Comparison of ENCODE assay signal across 4 fruit fly cellular contexts in the genomic region with DNA sequence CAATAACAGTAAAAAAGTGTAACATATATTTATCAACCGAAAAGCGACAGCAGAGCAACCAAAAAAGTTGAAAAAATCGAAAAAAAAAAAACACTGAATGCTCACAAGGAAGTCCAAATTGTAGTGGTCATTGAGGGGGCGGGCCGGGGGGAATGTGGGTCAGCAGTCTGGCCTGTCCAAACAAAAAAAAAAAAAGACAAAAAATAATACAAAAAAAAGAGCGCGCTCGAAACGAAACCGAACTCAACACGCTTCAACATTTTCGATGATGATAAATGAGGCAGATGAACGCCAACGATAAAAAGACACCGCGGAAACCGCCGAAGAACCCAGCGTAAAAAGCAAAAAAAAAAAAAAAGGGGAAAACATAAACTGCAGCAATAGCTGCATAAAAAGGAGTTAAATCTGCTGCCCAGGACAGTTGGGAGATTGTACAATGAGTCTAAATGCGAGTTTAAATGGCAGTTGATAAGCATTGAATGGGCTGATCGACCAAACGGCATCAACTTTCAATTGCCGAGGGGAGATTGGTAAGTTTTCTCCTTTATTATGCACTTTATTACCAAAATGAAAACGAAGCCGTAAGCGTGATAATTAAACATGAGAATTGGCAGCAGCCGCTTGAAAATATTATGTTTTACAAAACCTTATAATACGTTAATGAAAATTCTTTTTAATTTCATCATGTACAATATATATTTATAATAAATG.
A peak's percentile ranks its signal among the peaks of the same experiment; 100 is the strongest.
TF ChIP-seq lines count a peak whose summit lies in the region.

No protein-coding gene starts in this region.

- TF ChIP-seq CTCF in whole organism, embryonic (GFP tag; optimal IDR thresholded peaks at IDR 0.05; lab: Kevin White, UChicago) = no peak

TF ChIP-seq in whole organism, embryonic, 481 proteins besides CTCF, POLR2A, EP300 and RAD21:
- TF ChIP-seq hkb (optimal IDR thresholded peaks at IDR 0.05; lab: Kevin White, UChicago) = peak; percentile 42
- no peak for TF ChIP-seq hkb (GFP tag; IDR thresholded peaks at IDR 0.05; lab: Robert Waterston, UW)
- peak; percentile 64 for TF ChIP-seq CG15601 (tag; optimal IDR thresholded peaks at IDR 0.05; lab: Kevin White, UChicago)
- TF ChIP-seq gt (GFP tag; IDR thresholded peaks at IDR 0.05; lab: Robert Waterston, UW) = no peak
- TF ChIP-seq Ets97D (GFP tag; optimal IDR thresholded peaks at IDR 0.05; lab: Kevin White, UChicago) = no peak
- TF ChIP-seq CG18476 (GFP tag; optimal IDR thresholded peaks at IDR 0.05; lab: Kevin White, UChicago) = peak; percentile 69
- peak; percentile 44; the same call in 1 of the 2 replicates for TF ChIP-seq CG32772 (GFP tag; IDR thresholded peaks at IDR 0.05; lab: Robert Waterston, UW)
- peak; percentile 58 for TF ChIP-seq sqz (GFP tag; optimal IDR thresholded peaks at IDR 0.05; lab: Kevin White, UChicago)
- 0 out of 2 replicates have a peak, but pooled peaks have one; percentile 26 for TF ChIP-seq crol (GFP tag; IDR thresholded peaks at IDR 0.05; lab: Robert Waterston, UW)
TF ChIP-seq in whole organism, embryonic: peak in this region for 6.

TF ChIP-seq in whole organism, prepupa, 60 proteins besides CTCF, POLR2A, EP300 and RAD21 (continues in another document):
- TF ChIP-seq CG34406 (GFP tag; optimal IDR thresholded peaks at IDR 0.05; lab: Kevin White, UChicago) (peak; percentile 57), CG8119 (GFP tag; IDR thresholded peaks at IDR 0.05; lab: Robert Waterston, UW) (peak; percentile 53; the same call in 2 of the 3 replicates), CG6854 (GFP tag; optimal IDR thresholded peaks at IDR 0.05; lab: Kevin White, UChicago) (peak; percentile 77), net (GFP tag; optimal IDR thresholded peaks at IDR 0.05; lab: Kevin White, UChicago) (peak; percentile 50), CG6163 (GFP tag; IDR thresholded peaks at IDR 0.05; lab: Robert Waterston, UW) (peak; percentile 69; the same call in 2 of the 3 replicates), Smox (GFP tag; optimal IDR thresholded peaks at IDR 0.05; lab: Kevin White, UChicago) (peak; percentile 25), CG6276 (GFP tag; optimal IDR thresholded peaks at IDR 0.05; lab: Kevin White, UChicago) (no peak), svp (GFP tag; lab: Kevin White, UChicago) (peak; percentile 78), Lpt (GFP tag; optimal IDR thresholded peaks at IDR 0.05; lab: Kevin White, UChicago) (no peak), CG15336 (GFP tag; IDR thresholded peaks at IDR 0.05; lab: Robert Waterston, UW) (peak; percentile 43), cyc (GFP tag; optimal IDR thresholded peaks at IDR 0.05; lab: Kevin White, UChicago) (no peak), CG6792 (GFP tag; optimal IDR thresholded peaks at IDR 0.05; lab: Kevin White, UChicago) (peak; percentile 17), topi (GFP tag; optimal IDR thresholded peaks at IDR 0.05; lab: Kevin White, UChicago) (peak; percentile 33), CG3919 (GFP tag; optimal IDR thresholded peaks at IDR 0.05; lab: Kevin White, UChicago) (peak; percentile 17), Met (GFP tag; optimal IDR thresholded peaks at IDR 0.05; lab: Kevin White, UChicago) (peak; percentile 41), pdm3 (GFP tag; optimal IDR thresholded peaks at IDR 0.05; lab: Kevin White, UChicago) (peak; percentile 31), dsx (GFP tag; optimal IDR thresholded peaks at IDR 0.05; lab: Kevin White, UChicago; ENCODE audit: poor library complexity, severe bottlenecking) (no peak), Eip78C (GFP tag; lab: Kevin White, UChicago) (peak; percentile 69), CG7368 (GFP tag; optimal IDR thresholded peaks at IDR 0.05; lab: Kevin White, UChicago) (peak; percentile 8), Sox15 (GFP tag; optimal IDR thresholded peaks at IDR 0.05; lab: Kevin White, UChicago) (no peak), CG8632 (GFP tag; optimal IDR thresholded peaks at IDR 0.05; lab: Kevin White, UChicago) (peak; percentile 30), Blimp-1 (GFP tag; optimal IDR thresholded peaks at IDR 0.05; lab: Kevin White, UChicago) (peak; percentile 67), dac (GFP tag; optimal IDR thresholded peaks at IDR 0.05; lab: Kevin White, UChicago) (no peak), Eip75B (GFP tag; optimal IDR thresholded peaks at IDR 0.05; lab: Kevin White, UChicago) (peak; percentile 50)

TF ChIP-seq in whole organism, pupa, 21 proteins besides CTCF, POLR2A, EP300 and RAD21:
- TF ChIP-seq Pif1A (GFP tag; optimal IDR thresholded peaks at IDR 0.05; lab: Kevin White, UChicago) (peak; percentile 64), CG17806 (tag; optimal IDR thresholded peaks at IDR 0.05; lab: Kevin White, UChicago) (no peak), CG4496 (GFP tag; IDR thresholded peaks at IDR 0.05; lab: Robert Waterston, UW) (peak; percentile 38; the same call in 1 of the 3 replicates), CG32121 (GFP tag; IDR thresholded peaks at IDR 0.05; lab: Robert Waterston, UW) (no peak), CG9948 (tag; optimal IDR thresholded peaks at IDR 0.05; lab: Kevin White, UChicago) (no peak), rn (GFP tag; IDR thresholded peaks at IDR 0.05; lab: Robert Waterston, UW) (0 out of 2 replicates have a peak, but pooled peaks have one; percentile 9), CG12605 (GFP tag; IDR thresholded peaks at IDR 0.05; lab: Robert Waterston, UW) (peak; percentile 51), Pif1B (GFP tag; optimal IDR thresholded peaks at IDR 0.05; lab: Kevin White, UChicago) (peak; percentile 70), Snoo (tag; optimal IDR thresholded peaks at IDR 0.05; lab: Kevin White, UChicago) (peak; percentile 76), CG15710 (tag; optimal IDR thresholded peaks at IDR 0.05; lab: Kevin White, UChicago) (no peak), CG13204 (GFP tag; optimal IDR thresholded peaks at IDR 0.05; lab: Kevin White, UChicago) (no peak), D1 (tag; optimal IDR thresholded peaks at IDR 0.05; lab: Kevin White, UChicago) (no peak), CG8301 (tag; optimal IDR thresholded peaks at IDR 0.05; lab: Kevin White, UChicago) (no peak)
TF ChIP-seq in whole organism, pupa: peak in this region for 6.

TF ChIP-seq in whole organism, wandering third instar larva, 38 proteins besides CTCF, POLR2A, EP300 and RAD21:
- TF ChIP-seq Sp1 (GFP tag; optimal IDR thresholded peaks at IDR 0.05; lab: Kevin White, UChicago) = no peak
- TF ChIP-seq jim (GFP tag; optimal IDR thresholded peaks at IDR 0.05; lab: Kevin White, UChicago) = peak; percentile 19
TF ChIP-seq in whole organism, wandering third instar larva: peak in this region for 1.
